Worm (Caenorhabditis elegans) whole organism, L1 larva: ENCODE measurements around the gene math-19.
"Not testable (repeated sequence)": the region's sequence is repeated elsewhere in the genome, so short reads cannot be mapped to it uniquely, and the experiment has no call there.

Experiments
- lir-3 ChIP-seq: sonication (generic microtip); optimal IDR thresholded peaks from 2 replicates; lab custom pipeline; 2016; ENCODE audit warnings: mild to moderate bottlenecking, missing genetic modification characterization, moderate library complexity, missing compliant biosample characterization; ENCODE audit not compliant: poor library complexity
- nhr-19 ChIP-seq: fragments of 200-800 bp; sonication (Bioruptor generic); conservative IDR thresholded peaks from 2 replicates; pipeline ENCODE4 v1.3.6; 2022; ENCODE audit warnings: missing genetic modification characterization, missing compliant biosample characterization
- pqm-1 ChIP-seq: sonication (generic microtip); optimal IDR thresholded peaks from 3 replicates; lab custom pipeline; 2017; ENCODE audit warnings: missing biosample characterization, missing genetic modification characterization

ce11 chrII:2023514-2023913 is 24.9 kb downstream of the math-19 start, which contains the start of gene cya-2:
- not testable (repeated sequence) for TF ChIP-seq nhr-19, pqm-1, lir-3
